Worm (Caenorhabditis elegans) whole organism, mixed stage, embryonic: ENCODE data around the gene C35D10.10.
A peak's percentile ranks its signal among the peaks of the same experiment; 100 is the strongest.

Source experiments
- mep-1 ChIP-seq: fragments of 150-350 bp; optimal IDR thresholded peaks from 2 replicates; lab custom pipeline; 2017; ENCODE audit warnings: missing biosample characterization, missing genetic modification reagents, missing genetic modification characterization, inconsistent platforms
- mls-2 ChIP-seq: sonication (generic microtip); optimal IDR thresholded peaks from 2 replicates; lab custom pipeline; 2016; ENCODE audit warnings: mild to moderate bottlenecking, missing genetic modification characterization, moderate library complexity, missing compliant biosample characterization
- ztf-11 ChIP-seq: fragments of 150-350 bp; optimal IDR thresholded peaks from 2 replicates; lab custom pipeline; 2014; ENCODE audit warnings: missing biosample characterization, missing genetic modification characterization

DNA sequence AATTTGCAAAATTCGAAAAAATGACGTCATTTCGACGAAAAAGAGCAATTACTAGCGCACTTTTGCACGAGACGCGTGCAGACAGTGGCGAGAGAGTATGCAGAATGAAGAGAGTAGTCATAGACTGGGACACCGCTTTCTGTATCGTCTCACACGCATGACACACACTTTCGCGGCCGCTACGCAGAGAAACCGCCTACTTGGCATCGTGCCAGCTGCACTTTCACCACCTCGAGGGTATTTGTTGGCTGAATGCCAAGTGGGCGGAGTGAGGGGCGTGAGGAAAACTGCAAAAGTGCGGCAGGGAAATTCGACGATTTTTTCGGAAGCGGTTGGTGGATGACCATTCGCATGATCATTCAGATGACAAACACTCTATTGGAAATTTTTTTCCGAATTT lies 38.1 kb upstream of the C35D10.10 start:
- peak; percentile 91 for TF ChIP-seq ztf-11
- peak; percentile 96 for TF ChIP-seq mep-1 (tag; lab: Kevin White, UChicago)
- TF ChIP-seq mls-2 (tag; lab: Kevin White, UChicago), result peak; percentile 83
